Worm (Caenorhabditis elegans): Measurements from ENCODE around the gene R148.3.

- TF ChIP-seq flt-1 (GFP tag; IDR thresholded peaks at IDR 0.05), result no peak
- TF ChIP-seq ref-1 (GFP tag; conservative IDR thresholded peaks at IDR 0.05), result no peak
These were observed 33.1 kb upstream of the R148.3 start for ce11 chrIII:3142078-3142477.
